Worm (Caenorhabditis elegans): ENCODE measurements around the gene Y41E3.1.

- TF ChIP-seq nhr-76 (tag; optimal IDR thresholded peaks at IDR 0.05) (no peak), ama-1 (optimal IDR thresholded peaks at IDR 0.05) (no peak)
Observed at ce11 chrIV:14944234-14944633, 14.4 kb downstream of the Y41E3.1 start, which contains the start of gene Y57G11C.48.
